Fruit fly (Drosophila melanogaster) whole organism, adult: ENCODE data around the gene CG15357.

ENCODE experiments used
- CG11617 ChIP-seq: fragments of 200-800 bp; sonication (Bioruptor generic); optimal IDR thresholded peaks from 2 replicates; lab custom pipeline; 2017; ENCODE audit warnings: mild to moderate bottlenecking, missing biosample characterization, missing genetic modification reagents, missing genetic modification characterization
- CG12768 ChIP-seq: fragments of 200-800 bp; sonication (Bioruptor generic); optimal IDR thresholded peaks from 2 replicates; lab custom pipeline; 2017; ENCODE audit warnings: missing biosample characterization, missing genetic modification characterization, mild to moderate bottlenecking, moderate library complexity, missing genetic modification reagents
- CG14711 ChIP-seq: fragments of 200-800 bp; sonication (Bioruptor generic); optimal IDR thresholded peaks from 2 replicates; lab custom pipeline; 2018; ENCODE audit warnings: missing biosample characterization, mild to moderate bottlenecking, missing genetic modification characterization, moderate library complexity
- CG1620 ChIP-seq: fragments of 200-800 bp; sonication (Bioruptor generic); optimal IDR thresholded peaks from 2 replicates; lab custom pipeline; 2016; ENCODE audit warnings: missing biosample characterization, missing genetic modification characterization
- CG33017 ChIP-seq: fragments of 200-800 bp; sonication (Bioruptor generic); optimal IDR thresholded peaks from 2 replicates; lab custom pipeline; 2018; ENCODE audit warnings: missing biosample characterization, mild to moderate bottlenecking, missing genetic modification characterization, moderate library complexity
- CG5204 ChIP-seq: fragments of 200-800 bp; sonication (Bioruptor generic); optimal IDR thresholded peaks from 2 replicates; lab custom pipeline; 2016; ENCODE audit warnings: missing biosample characterization, missing genetic modification characterization
- CG7045 ChIP-seq: fragments of 200-800 bp; sonication (Bioruptor generic); optimal IDR thresholded peaks from 2 replicates; lab custom pipeline; 2017; ENCODE audit warnings: missing biosample characterization, mild to moderate bottlenecking, missing genetic modification characterization
- CG7101 ChIP-seq: fragments of 200-800 bp; sonication (Bioruptor generic); optimal IDR thresholded peaks from 2 replicates; lab custom pipeline; 2018; ENCODE audit warnings: missing biosample characterization, mild to moderate bottlenecking, missing genetic modification characterization, moderate library complexity
- Clk ChIP-seq: fragments of 200-800 bp; sonication (Bioruptor generic); optimal IDR thresholded peaks from 2 replicates; lab custom pipeline; 2017; ENCODE audit warnings: missing biosample characterization, missing genetic modification characterization
- Crg-1 ChIP-seq: fragments of 200-800 bp; sonication (Bioruptor generic); optimal IDR thresholded peaks from 2 replicates; lab custom pipeline; 2016; ENCODE audit warnings: missing biosample characterization, missing genetic modification characterization
- Hr96 ChIP-seq: fragments of 200-800 bp; sonication (Bioruptor generic); optimal IDR thresholded peaks from 2 replicates; lab custom pipeline; 2016; ENCODE audit warnings: missing biosample characterization, missing genetic modification characterization
- Mnt ChIP-seq: fragments of 200-800 bp; sonication (Bioruptor generic); optimal IDR thresholded peaks from 2 replicates; lab custom pipeline; 2016; ENCODE audit warnings: missing biosample characterization, mild to moderate bottlenecking, missing genetic modification characterization
- bab1 ChIP-seq: fragments of 200-800 bp; sonication (Bioruptor generic); optimal IDR thresholded peaks from 3 replicates; lab custom pipeline; 2019; ENCODE audit warnings: missing biosample characterization, mild to moderate bottlenecking, missing genetic modification characterization, moderate library complexity
- cic ChIP-seq: fragments of 200-800 bp; sonication (Bioruptor generic); optimal IDR thresholded peaks from 2 replicates; lab custom pipeline; 2017; ENCODE audit warnings: missing biosample characterization, mild to moderate bottlenecking, missing genetic modification characterization, moderate library complexity
- cnc ChIP-seq, 2 experiments: fragments of >200 bp; optimal IDR thresholded peaks; 2 replicates each; lab custom pipeline; 2017
- kay ChIP-seq: fragments of 200-800 bp; sonication (Bioruptor generic); peaks from one replicate; lab custom pipeline; 2016; ENCODE audit warnings: missing biosample characterization, missing genetic modification characterization, borderline replicate concordance
- ovo ChIP-seq: fragments of 200-800 bp; sonication (Bioruptor generic); optimal IDR thresholded peaks from 2 replicates; lab custom pipeline; 2016; ENCODE audit warnings: missing biosample characterization, missing genetic modification characterization
- pad ChIP-seq: fragments of 200-800 bp; sonication (Bioruptor generic); optimal IDR thresholded peaks from 3 replicates; lab custom pipeline; 2017; ENCODE audit warnings: missing biosample characterization, missing genetic modification characterization, mild to moderate bottlenecking, moderate library complexity, missing genetic modification reagents
- tj ChIP-seq: fragments of 200-800 bp; sonication (Bioruptor generic); optimal IDR thresholded peaks from 3 replicates; lab custom pipeline; 2017; ENCODE audit warnings: missing biosample characterization, mild to moderate bottlenecking, missing genetic modification characterization, moderate library complexity
- toe ChIP-seq: fragments of 200-800 bp; sonication (Bioruptor generic); optimal IDR thresholded peaks from 2 replicates; lab custom pipeline; 2016; ENCODE audit warnings: missing biosample characterization, missing genetic modification characterization

CG15357 gene

dm6 chr2L:1945609-1946008 is at the start of gene CG15357:
Gene CG15357, minus strand, starts transcription at chr2L:1945709.
- TF ChIP-seq CG14711 (tag; lab: Kevin White, UChicago) (no peak), pad (GFP tag; lab: Kevin White, UChicago) (no peak), CG11617 (GFP tag; lab: Kevin White, UChicago) (no peak), CG7045 (no peak)

dm6 chr2L:1992060-1992459 is 46.6 kb upstream of the CG15357 start, which contains the start of gene Obp22a:
Gene Obp22a, minus strand, starts transcription at chr2L:1992160.
- TF ChIP-seq CG14711 (tag; lab: Kevin White, UChicago): no peak
- TF ChIP-seq Hr96 (GFP tag; lab: Kevin White, UChicago): no peak
- no peak for TF ChIP-seq CG33017
- TF ChIP-seq CG1620: no peak
- TF ChIP-seq CG11617 (GFP tag; lab: Kevin White, UChicago): no peak
- no peak for TF ChIP-seq kay (GFP tag; lab: Kevin White, UChicago)
- TF ChIP-seq Mnt (GFP tag; lab: Kevin White, UChicago): no peak
- no peak for TF ChIP-seq bab1
- no peak for TF ChIP-seq cnc (optimal IDR thresholded peaks at IDR 0.05; lab: Kevin White, UChicago)
- no peak for TF ChIP-seq Clk (GFP tag; lab: Kevin White, UChicago)
- TF ChIP-seq CG12768 (GFP tag; lab: Kevin White, UChicago): no peak

dm6 chr2L:1989278-1989918 is 43.9 kb upstream of the CG15357 start:
- TF ChIP-seq CG5204 (GFP tag; lab: Kevin White, UChicago) (no peak), CG1620 (no peak), CG12768 (GFP tag; lab: Kevin White, UChicago) (no peak), ovo (GFP tag; lab: Kevin White, UChicago) (no peak), Hr96 (GFP tag; lab: Kevin White, UChicago) (no peak), Clk (GFP tag; lab: Kevin White, UChicago) (no peak), CG11617 (GFP tag; lab: Kevin White, UChicago) (no peak), CG7045 (no peak), Crg-1 (no peak), kay (GFP tag; lab: Kevin White, UChicago) (no peak), CG33017 (no peak), cnc (optimal IDR thresholded peaks at IDR 0.05; lab: Kevin White, UChicago) (peak in 1 of 2 experiments; percentile 25), pad (GFP tag; lab: Kevin White, UChicago) (no peak), tj (peak; percentile 32), toe (GFP tag; lab: Kevin White, UChicago) (no peak), CG7101 (tag; lab: Kevin White, UChicago) (no peak), bab1 (peak; percentile 25), CG14711 (tag; lab: Kevin White, UChicago) (no peak), cic (GFP tag; lab: Kevin White, UChicago) (no peak), Mnt (GFP tag; lab: Kevin White, UChicago) (no peak)

- TF ChIP-seq CG12768 (GFP tag; lab: Kevin White, UChicago) (no peak), tj (peak; percentile 98), CG1620 (no peak), Mnt (GFP tag; lab: Kevin White, UChicago) (no peak), bab1 (peak; percentile 56), CG11617 (GFP tag; lab: Kevin White, UChicago) (no peak), CG14711 (tag; lab: Kevin White, UChicago) (no peak)
These were observed 42.7 kb upstream of the CG15357 start, which contains the start of gene Npc2a for dm6 chr2L:1988192-1988561. Gene Npc2a, plus strand, starts transcription at chr2L:1988290.

- peak; percentile 13 for TF ChIP-seq bab1
- no peak for TF ChIP-seq CG1620
- peak; percentile 93 for TF ChIP-seq Mnt (GFP tag; lab: Kevin White, UChicago)
- TF ChIP-seq CG33017: peak; percentile 35
- no peak for TF ChIP-seq Clk (GFP tag; lab: Kevin White, UChicago)
- TF ChIP-seq CG11617 (GFP tag; lab: Kevin White, UChicago): peak; percentile 35
- peak; percentile 16 for TF ChIP-seq toe (GFP tag; lab: Kevin White, UChicago)
- TF ChIP-seq cic (GFP tag; lab: Kevin White, UChicago): peak; percentile 83
- TF ChIP-seq CG12768 (GFP tag; lab: Kevin White, UChicago): peak; percentile 36
- TF ChIP-seq CG7101 (tag; lab: Kevin White, UChicago): peak; percentile 50
- peak; percentile 79 for TF ChIP-seq tj
- no peak for TF ChIP-seq CG5204 (GFP tag; lab: Kevin White, UChicago)
- no peak for TF ChIP-seq ovo (GFP tag; lab: Kevin White, UChicago)
These were observed 42.1 kb upstream of the CG15357 start, which contains the start of gene Got2 for dm6 chr2L:1987434-1988191. Gene Got2, minus strand, starts transcription at chr2L:1987758.
